Fruit fly (Drosophila melanogaster): ENCODE measurements around the gene Sema1a.

The Sema1a gene

DNA sequence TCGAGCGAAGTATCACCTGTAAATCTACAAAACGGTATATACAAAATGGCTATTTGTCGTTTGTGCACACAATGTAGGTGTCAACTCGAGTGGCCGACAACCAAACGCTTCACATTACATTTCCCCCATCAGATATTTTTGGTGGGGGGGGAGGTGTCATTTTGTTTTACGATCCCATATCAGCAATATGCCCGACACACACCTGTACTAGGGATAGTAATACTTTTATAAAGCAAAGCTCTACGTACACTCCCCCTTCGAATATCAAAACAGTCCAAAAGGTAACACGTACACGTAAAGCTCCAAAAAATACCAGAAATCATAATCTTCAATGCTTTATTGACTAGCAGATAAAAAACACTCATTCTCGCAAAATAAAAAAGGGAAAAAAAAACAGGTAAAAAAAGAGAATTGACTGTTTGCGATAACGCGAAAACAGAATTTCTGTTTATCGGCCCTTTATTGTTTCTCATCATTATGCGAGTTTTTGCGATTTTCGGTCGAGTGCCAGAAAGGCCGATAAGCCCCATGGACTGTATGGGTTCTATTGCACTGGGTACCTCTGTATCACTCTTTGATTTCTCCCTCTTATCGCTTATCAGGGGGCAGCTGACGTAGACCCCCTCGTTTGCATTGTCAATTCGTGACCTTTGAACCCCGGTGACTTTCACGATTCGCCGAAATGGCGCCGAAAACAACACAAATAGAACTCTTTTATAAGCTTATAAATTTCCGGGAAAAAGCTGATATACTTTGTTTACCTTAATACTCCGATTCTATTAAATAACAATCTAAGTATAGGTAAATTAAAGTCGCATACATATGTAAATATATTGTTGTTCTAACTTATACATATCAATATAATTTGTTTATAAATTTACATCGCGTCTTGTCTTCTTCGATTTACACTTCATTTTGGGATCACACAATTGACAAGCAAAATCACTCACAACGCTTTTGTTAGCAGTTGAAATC lies 163.0 kb downstream of the Sema1a start, which contains the start of gene CatB (continued):
- TF ChIP-seq crol (GFP tag; IDR thresholded peaks at IDR 0.05): peak; percentile 25; the same call in 1 of the 2 replicates
- no peak for TF ChIP-seq CG10274 (GFP tag; optimal IDR thresholded peaks at IDR 0.05)
- TF ChIP-seq CG12769 (tag; optimal IDR thresholded peaks at IDR 0.05): peak; percentile 15
- peak; percentile 56 for TF ChIP-seq Med (GFP tag)
- no peak for TF ChIP-seq CG32772 (GFP tag; IDR thresholded peaks at IDR 0.05)
- TF ChIP-seq CG5180 (GFP tag; optimal IDR thresholded peaks at IDR 0.05): no peak
- TF ChIP-seq CG10462 (GFP tag; optimal IDR thresholded peaks at IDR 0.05): no peak
- no peak for TF ChIP-seq CG17361 (GFP tag; IDR thresholded peaks at IDR 0.05)
- TF ChIP-seq Hmr (GFP tag; optimal IDR thresholded peaks at IDR 0.05): peak; percentile 25
- TF ChIP-seq Xbp1 (GFP tag; optimal IDR thresholded peaks at IDR 0.05): no peak
- TF ChIP-seq CG4360 (GFP tag; IDR thresholded peaks at IDR 0.05): no peak
- no peak for TF ChIP-seq CHES-1-like (GFP tag; optimal IDR thresholded peaks at IDR 0.05)
- no peak for TF ChIP-seq Blimp-1 (GFP tag; optimal IDR thresholded peaks at IDR 0.05)
- no peak for TF ChIP-seq sim (GFP tag; IDR thresholded peaks at IDR 0.05)
- TF ChIP-seq CG16813 (GFP tag; IDR thresholded peaks at IDR 0.05; ENCODE audit: partially characterized antibody): no peak
- TF ChIP-seq Elba2 (GFP tag; optimal IDR thresholded peaks at IDR 0.05): no peak
- peak; percentile 81 for TF ChIP-seq Hey (tag; optimal IDR thresholded peaks at IDR 0.05)
- TF ChIP-seq lbe (GFP tag; optimal IDR thresholded peaks at IDR 0.05): peak; percentile 30

DNA sequence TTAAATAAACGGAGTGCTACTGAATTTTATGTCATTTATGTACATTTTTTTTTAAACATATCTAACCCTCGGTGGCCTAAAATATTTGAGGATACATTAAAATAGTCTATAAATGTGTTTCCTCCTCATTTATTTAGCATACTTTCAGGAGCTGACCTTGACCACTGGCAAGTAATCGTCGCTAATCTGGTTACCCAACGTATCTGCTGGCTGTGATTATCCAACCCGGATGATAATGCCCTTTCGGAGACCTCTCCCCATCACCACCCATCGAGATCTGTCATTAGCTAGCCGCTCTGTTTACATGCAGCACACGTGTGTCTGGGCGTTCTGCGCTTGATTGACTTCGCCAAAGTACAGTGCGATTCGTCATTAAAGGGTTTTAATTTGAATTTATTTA lies 165.6 kb downstream of the Sema1a start:
- peak in 1 of 2 experiments; percentile 84 for TF ChIP-seq Pdp1 (GFP tag; optimal IDR thresholded peaks at IDR 0.05)
- TF ChIP-seq sens (GFP tag): peak; percentile 27
- TF ChIP-seq esg (GFP tag; conservative IDR thresholded peaks at IDR 0.05): no peak
- TF ChIP-seq ftz-f1 (GFP tag; optimal IDR thresholded peaks at IDR 0.05): peak; percentile 38
- TF ChIP-seq crp (GFP tag; optimal IDR thresholded peaks at IDR 0.05): no peak
- TF ChIP-seq CG1603 (tag; optimal IDR thresholded peaks at IDR 0.05): no peak
- TF ChIP-seq bowl (GFP tag; IDR thresholded peaks at IDR 0.05): no peak
- TF ChIP-seq slou (GFP tag; optimal IDR thresholded peaks at IDR 0.05): no peak
- no peak for TF ChIP-seq seq (GFP tag; IDR thresholded peaks at IDR 0.05)
- TF ChIP-seq Med (GFP tag): peak; percentile 49
- 0 out of 2 replicates have a peak, but pooled peaks have one; percentile 5 for TF ChIP-seq slbo (GFP tag; IDR thresholded peaks at IDR 0.05)
- no peak for TF ChIP-seq CoRest (tag; optimal IDR thresholded peaks at IDR 0.05)
- TF ChIP-seq CG2129 (GFP tag; IDR thresholded peaks at IDR 0.05; ENCODE audit: partially characterized antibody): no peak

DNA sequence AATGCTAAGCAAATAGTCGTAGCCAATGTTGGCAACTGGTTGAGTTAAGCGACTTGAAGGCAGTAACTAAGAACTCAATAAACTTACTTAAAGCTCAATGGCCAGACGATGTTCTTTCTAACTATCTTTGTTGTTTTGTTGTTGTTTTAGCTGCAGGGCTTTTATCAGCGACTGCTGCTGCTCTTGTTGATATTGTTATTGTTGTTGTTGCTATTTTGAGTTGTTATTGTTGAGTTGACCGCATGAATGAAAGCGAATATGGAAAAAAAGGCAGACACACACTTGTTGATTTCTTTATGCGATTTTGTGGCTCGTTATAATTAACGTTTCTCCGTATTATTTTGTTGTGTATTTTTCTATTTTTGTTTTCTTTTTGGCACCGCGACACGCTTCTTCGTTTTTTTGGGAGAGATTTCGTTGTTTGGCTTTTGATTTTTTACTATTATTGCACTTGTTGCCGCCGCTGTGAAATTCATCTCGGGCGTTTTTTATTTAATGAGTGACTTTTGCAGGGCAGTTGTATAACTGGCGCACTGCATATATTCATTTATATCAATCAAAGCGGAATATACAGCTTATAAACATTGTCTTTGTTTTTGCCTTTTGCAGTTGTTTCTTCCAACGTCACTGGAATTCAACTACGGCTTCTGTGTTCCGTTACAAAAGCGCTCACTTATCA lies 166.6 kb downstream of the Sema1a start:
- peak; percentile 64 for TF ChIP-seq sens (GFP tag)
- TF ChIP-seq pfk (GFP tag; optimal IDR thresholded peaks at IDR 0.05): no peak
- TF ChIP-seq lbe (GFP tag; optimal IDR thresholded peaks at IDR 0.05): peak; percentile 21
- TF ChIP-seq z (GFP tag; IDR thresholded peaks at IDR 0.05): peak; percentile 54; the same call in 2 of the 3 replicates
- peak; percentile 60; the same call in 1 of the 4 replicates for TF ChIP-seq chinmo (GFP tag; IDR thresholded peaks at IDR 0.05; ENCODE audit: partially characterized antibody)
- TF ChIP-seq Blimp-1 (GFP tag; optimal IDR thresholded peaks at IDR 0.05): peak; percentile 9
- peak; percentile 21 for TF ChIP-seq kah (GFP tag; optimal IDR thresholded peaks at IDR 0.05)
- TF ChIP-seq NC2β (GFP tag; optimal IDR thresholded peaks at IDR 0.05): no peak
- 0 out of 2 replicates have a peak, but pooled peaks have one; percentile 23 for TF ChIP-seq CG4360 (GFP tag; IDR thresholded peaks at IDR 0.05)
- TF ChIP-seq hkb (optimal IDR thresholded peaks at IDR 0.05): no peak
- 0 out of 2 replicates have a peak, but pooled peaks have one; percentile 21 for TF ChIP-seq hkb (GFP tag; IDR thresholded peaks at IDR 0.05)
- peak in 1 of 2 experiments; percentile 70 for TF ChIP-seq eve (GFP tag; optimal IDR thresholded peaks at IDR 0.05)
- TF ChIP-seq CG10366 (GFP tag; IDR thresholded peaks at IDR 0.05): no peak
- no peak for TF ChIP-seq ap (GFP tag; IDR thresholded peaks at IDR 0.05)
- TF ChIP-seq GATAe (GFP tag; conservative IDR thresholded peaks at IDR 0.05): no peak
- TF ChIP-seq CG9727 (GFP tag; optimal IDR thresholded peaks at IDR 0.05): no peak
- peak; percentile 9 for TF ChIP-seq Jarid2 (GFP tag; optimal IDR thresholded peaks at IDR 0.05)
- TF ChIP-seq tna (GFP tag; IDR thresholded peaks at IDR 0.05; ENCODE audit: partially characterized antibody): 0 out of 2 replicates have a peak, but pooled peaks have one; percentile 22
- TF ChIP-seq B-H2 (GFP tag; optimal IDR thresholded peaks at IDR 0.05): peak; percentile 21

Data from whole organism, embryonic.